Worm (Caenorhabditis elegans) whole organism, L4/young adult: ENCODE measurements around the gene math-19.

Source experiments
- W03F9.2 ChIP-seq: fragments of 150-350 bp; optimal IDR thresholded peaks from 2 replicates; lab custom pipeline; 2014; ENCODE audit warnings: missing biosample characterization, missing genetic modification characterization
- dao-5 ChIP-seq: sonication (generic microtip); optimal IDR thresholded peaks from 2 replicates; lab custom pipeline; 2016; ENCODE audit warnings: missing genotype, missing genetic modification characterization, moderate library complexity, missing compliant biosample characterization
- him-1 ChIP-seq: sonication (generic microtip); optimal IDR thresholded peaks from 2 replicates; lab custom pipeline; 2016; ENCODE audit warnings: missing genotype, missing genetic modification reagents, missing genetic modification characterization, missing compliant biosample characterization

ce11 chrII:1989010-1989409 is 9.7 kb upstream of the math-19 start, which contains the start of gene math-44:
- no peak for TF ChIP-seq dao-5
- no peak for TF ChIP-seq him-1
- TF ChIP-seq W03F9.2 (tag; lab: Kevin White, UChicago), result no peak
